Worm (Caenorhabditis elegans) whole organism, L1 larva: ENCODE results near the gene tex-2.

Experiments used
- aly-2 ChIP-seq: fragments of 150-350 bp; optimal IDR thresholded peaks from 2 replicates; lab custom pipeline; 2014; ENCODE audit warnings: missing biosample characterization, missing genetic modification characterization
- efl-1 ChIP-seq, 4 experiments: fragments of 150-350 bp; optimal IDR thresholded peaks in 3 of 4; peaks in 1 of 4; 1 replicate in 1 of 4; 2 replicates in 3 of 4; lab custom pipeline; 2014; ENCODE audit warnings: missing biosample characterization in 2 of 4, missing genetic modification characterization in 2 of 4, missing genetic modification reagents in 2 of 4
- egl-13 ChIP-seq: sonication (generic microtip); optimal IDR thresholded peaks from 2 replicates; lab custom pipeline; 2016; ENCODE audit warnings: missing genotype, missing genetic modification reagents, missing genetic modification characterization, missing compliant biosample characterization
- egl-27 ChIP-seq, 2 experiments: fragments of 150-350 bp in 1 of 2; sonication (generic microtip); optimal IDR thresholded peaks; 3 replicates each; lab custom pipeline; 2017 to 2018; ENCODE audit warnings: missing biosample characterization in 2 of 2, missing genetic modification characterization in 2 of 2, missing genetic modification reagents in 2 of 2
- ets-5 ChIP-seq: fragments of 200-800 bp; sonication (Bioruptor generic); IDR thresholded peaks from 2 replicates; pipeline ENCODE4 v1.3.6; 2022; ENCODE audit warnings: missing genetic modification characterization, missing compliant biosample characterization
- mab-9 ChIP-seq: fragments of 200-800 bp; sonication (Bioruptor generic); IDR thresholded peaks from 2 replicates; pipeline ENCODE4 v1.3.6; 2022; ENCODE audit warnings: missing genetic modification reagents, missing genetic modification characterization, missing compliant biosample characterization
- mdl-1 ChIP-seq, 2 experiments: fragments of 150-350 bp; optimal IDR thresholded peaks; 2 replicates each; lab custom pipeline; 2014 to 2017; ENCODE audit warnings: missing biosample characterization in 2 of 2, missing genetic modification characterization in 2 of 2, inconsistent platforms in 1 of 2
- mef-2 ChIP-seq: fragments of 150-350 bp; optimal IDR thresholded peaks from 2 replicates; lab custom pipeline; 2014; ENCODE audit warnings: missing biosample characterization, missing genetic modification characterization
- nhr-11 ChIP-seq: fragments of 150-350 bp; optimal IDR thresholded peaks from 2 replicates; lab custom pipeline; 2014; ENCODE audit warnings: missing biosample characterization, missing genetic modification characterization
- nhr-19 ChIP-seq: fragments of 200-800 bp; sonication (Bioruptor generic); conservative IDR thresholded peaks from 2 replicates; pipeline ENCODE4 v1.3.6; 2022; ENCODE audit warnings: missing genetic modification characterization, missing compliant biosample characterization
- nhr-237 ChIP-seq: fragments of 150-350 bp; optimal IDR thresholded peaks from 2 replicates; lab custom pipeline; 2014; ENCODE audit warnings: missing biosample characterization, missing genetic modification characterization
- nhr-28 ChIP-seq: fragments of 150-350 bp; optimal IDR thresholded peaks from 2 replicates; lab custom pipeline; 2014; ENCODE audit warnings: missing biosample characterization, missing genetic modification characterization
- nhr-47 ChIP-seq: sonication (generic microtip); optimal IDR thresholded peaks from 2 replicates; lab custom pipeline; 2016; ENCODE audit warnings: mild to moderate bottlenecking, missing genetic modification characterization, moderate library complexity, missing compliant biosample characterization
- pax-3 ChIP-seq: fragments of 200-800 bp; sonication (Bioruptor generic); optimal IDR thresholded peaks from 2 replicates; lab custom pipeline; 2018; ENCODE audit warnings: mild to moderate bottlenecking, missing genetic modification characterization, moderate library complexity, missing compliant biosample characterization
- unc-130 ChIP-seq: fragments of 150-350 bp; optimal IDR thresholded peaks from 2 replicates; lab custom pipeline; 2017; ENCODE audit warnings: missing biosample characterization, missing genetic modification characterization, inconsistent platforms
- xbp-1 ChIP-seq: sonication (generic microtip); optimal IDR thresholded peaks from 2 replicates; lab custom pipeline; 2016; ENCODE audit warnings: missing genetic modification characterization, missing compliant biosample characterization
- zag-1 ChIP-seq: fragments of 150-350 bp; optimal IDR thresholded peaks from 2 replicates; lab custom pipeline; 2014; ENCODE audit warnings: missing biosample characterization, missing genetic modification characterization
- zip-4 ChIP-seq: fragments of 200-800 bp; sonication (Bioruptor generic); optimal IDR thresholded peaks from 2 replicates; lab custom pipeline; 2018; ENCODE audit warnings: mild to moderate bottlenecking, missing genetic modification characterization, moderate library complexity, missing compliant biosample characterization

tex-2 gene

DNA sequence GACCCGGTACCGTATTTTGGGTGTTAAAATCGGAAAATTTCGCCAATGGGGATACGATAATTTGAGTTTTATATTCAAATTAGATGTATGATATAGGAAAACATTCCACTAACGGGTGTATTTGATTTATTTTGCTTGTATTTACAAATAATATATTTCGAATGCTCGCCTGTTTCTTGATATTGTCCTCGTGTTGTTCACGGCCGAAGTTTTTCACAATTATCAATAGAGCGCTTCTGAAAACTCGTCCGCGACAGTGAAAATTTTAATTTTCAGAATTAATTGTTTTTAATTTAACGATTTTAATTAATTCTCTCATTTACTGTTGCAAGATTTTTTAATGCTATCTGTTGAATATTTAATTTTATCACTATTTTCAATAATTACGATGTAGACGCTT is 53.8 kb downstream of the tex-2 start (continued):
- peak; percentile 41 for TF ChIP-seq xbp-1 (tag; lab: Kevin White, UChicago)
- no peak for TF ChIP-seq unc-130 (tag; lab: Kevin White, UChicago)
- no peak for TF ChIP-seq pax-3 (tag; lab: Kevin White, UChicago)
- no peak for TF ChIP-seq ets-5 (GFP tag; lab: Robert Waterston, UW)
- TF ChIP-seq aly-2 (tag; lab: Kevin White, UChicago): no peak
- no peak for TF ChIP-seq nhr-28 (tag; lab: Kevin White, UChicago)
- TF ChIP-seq egl-13: peak; percentile 38
- peak; percentile 16; the same call in 1 of the 2 replicates for TF ChIP-seq nhr-19 (GFP tag; lab: Robert Waterston, UW)
- no peak for TF ChIP-seq zag-1
- TF ChIP-seq zip-4 (GFP tag; lab: Kevin White, UChicago): no peak
- no peak for TF ChIP-seq nhr-237
- no peak for TF ChIP-seq nhr-47 (tag; lab: Kevin White, UChicago)
- TF ChIP-seq egl-27 (tag; optimal IDR thresholded peaks at IDR 0.05; lab: Kevin White, UChicago): no peak
- TF ChIP-seq mab-9 (GFP tag; lab: Robert Waterston, UW): no peak
- no peak for TF ChIP-seq mdl-1 (tag; optimal IDR thresholded peaks at IDR 0.05; lab: Kevin White, UChicago)
- no peak for TF ChIP-seq nhr-11

DNA sequence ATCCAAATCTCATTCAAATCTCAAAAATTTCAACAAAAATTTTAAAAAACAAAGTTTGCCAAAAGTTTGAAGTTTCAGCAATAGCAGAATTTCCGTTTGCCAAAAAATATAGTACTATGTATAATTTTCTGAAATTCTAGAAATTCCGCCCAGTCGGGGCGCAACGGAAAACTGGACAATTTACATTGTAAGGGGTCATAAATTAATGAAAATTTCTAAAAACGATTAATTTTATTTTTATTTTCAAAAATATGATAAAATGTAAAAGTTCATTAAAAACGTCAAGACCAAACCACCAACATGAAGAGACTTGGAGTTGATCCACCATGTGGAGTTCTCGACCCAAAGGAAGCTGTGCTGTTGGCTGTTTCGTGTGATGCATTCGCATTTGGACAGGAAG is 55.1 kb downstream of the tex-2 start, which contains the start of gene ZK1248.4:
ZK1248.4 (plus strand) TSS at position 301 of the 400 bp plus-strand sequence.
- TF ChIP-seq mef-2 (tag; lab: Kevin White, UChicago) (no peak), efl-1 (optimal IDR thresholded peaks at IDR 0.05; lab: Kevin White, UChicago) (no peak), efl-1 (GFP tag; optimal IDR thresholded peaks at IDR 0.05 in 1 of 2; lab: Kevin White, UChicago) (no peak)
